Worm (Caenorhabditis elegans) whole organism, early embryonic: Measurements from ENCODE around the gene col-164.

Experiments used
- B0310.2 ChIP-seq: sonication (generic microtip); optimal IDR thresholded peaks from 2 replicates; lab custom pipeline; 2016; ENCODE audit warnings: mild to moderate bottlenecking, missing genetic modification characterization, missing compliant biosample characterization
- F13C5.2 ChIP-seq: sonication (generic microtip); optimal IDR thresholded peaks from 2 replicates; lab custom pipeline; 2017; ENCODE audit warnings: mild to moderate bottlenecking, missing genetic modification characterization, inconsistent platforms, missing compliant biosample characterization
- aly-1 ChIP-seq: sonication (generic microtip); optimal IDR thresholded peaks from 2 replicates; lab custom pipeline; 2016; ENCODE audit warnings: missing genetic modification characterization, missing compliant biosample characterization
- ama-1 ChIP-seq: fragments of 150-350 bp; optimal IDR thresholded peaks from 2 replicates; lab custom pipeline; 2014
- ceh-13 ChIP-seq: fragments of 200-800 bp; sonication (Bioruptor generic); optimal IDR thresholded peaks from 2 replicates; lab custom pipeline; 2018; ENCODE audit warnings: mild to moderate bottlenecking, missing genetic modification characterization, missing compliant biosample characterization
- ceh-36 ChIP-seq: sonication (generic microtip); optimal IDR thresholded peaks from 2 replicates; lab custom pipeline; 2016; ENCODE audit warnings: missing genetic modification characterization, inconsistent platforms, missing compliant biosample characterization
- ets-7 ChIP-seq: sonication (generic microtip); optimal IDR thresholded peaks from 2 replicates; lab custom pipeline; 2016; ENCODE audit warnings: missing genotype, missing genetic modification characterization, missing compliant biosample characterization
- flt-1 ChIP-seq: fragments of 200-800 bp; sonication (Bioruptor generic); IDR thresholded peaks from 2 replicates; pipeline ENCODE4 v1.3.6; 2022; ENCODE audit warnings: missing genetic modification characterization, missing compliant biosample characterization
- hmbx-1 ChIP-seq: sonication (generic microtip); optimal IDR thresholded peaks from 2 replicates; lab custom pipeline; 2016; ENCODE audit warnings: mild to moderate bottlenecking, missing genetic modification characterization, missing compliant biosample characterization
- hmg-4 ChIP-seq: fragments of 200-800 bp; sonication (Bioruptor generic); optimal IDR thresholded peaks from 2 replicates; lab custom pipeline; 2018; ENCODE audit warnings: mild to moderate bottlenecking, missing genetic modification characterization, missing compliant biosample characterization
- hnd-1 ChIP-seq: sonication (generic microtip); optimal IDR thresholded peaks from 2 replicates; lab custom pipeline; 2016; ENCODE audit warnings: missing genetic modification characterization, missing compliant biosample characterization
- pes-1 ChIP-seq: fragments of 200-800 bp; sonication (Bioruptor generic); IDR thresholded peaks from 2 replicates; pipeline ENCODE4 v1.3.6; 2022; ENCODE audit warnings: missing genetic modification reagents, missing genetic modification characterization, missing compliant biosample characterization
- scrt-1 ChIP-seq: fragments of 200-800 bp; sonication (Bioruptor generic); IDR thresholded peaks from 2 replicates; pipeline ENCODE4 v1.3.6; 2022; ENCODE audit warnings: missing genetic modification characterization, missing compliant biosample characterization
- sea-1 ChIP-seq: fragments of 200-800 bp; sonication (Bioruptor generic); conservative IDR thresholded peaks from 2 replicates; pipeline ENCODE4 v1.3.6; 2022; ENCODE audit warnings: missing genetic modification characterization, missing compliant biosample characterization
- tbx-11 ChIP-seq: fragments of 200-800 bp; sonication (Bioruptor generic); IDR thresholded peaks from 2 replicates; pipeline ENCODE4 v1.3.6; 2022; ENCODE audit warnings: missing genetic modification characterization, missing compliant biosample characterization
- tbx-37 ChIP-seq: fragments of 200-800 bp; sonication (Bioruptor generic); conservative IDR thresholded peaks from 2 replicates; pipeline ENCODE4 v1.3.6; 2022; ENCODE audit warnings: missing genetic modification reagents, missing genetic modification characterization, missing compliant biosample characterization
- tra-4 ChIP-seq: sonication (generic microtip); optimal IDR thresholded peaks from 2 replicates; lab custom pipeline; 2017; ENCODE audit warnings: missing genetic modification characterization, missing compliant biosample characterization

col-164 gene

DNA sequence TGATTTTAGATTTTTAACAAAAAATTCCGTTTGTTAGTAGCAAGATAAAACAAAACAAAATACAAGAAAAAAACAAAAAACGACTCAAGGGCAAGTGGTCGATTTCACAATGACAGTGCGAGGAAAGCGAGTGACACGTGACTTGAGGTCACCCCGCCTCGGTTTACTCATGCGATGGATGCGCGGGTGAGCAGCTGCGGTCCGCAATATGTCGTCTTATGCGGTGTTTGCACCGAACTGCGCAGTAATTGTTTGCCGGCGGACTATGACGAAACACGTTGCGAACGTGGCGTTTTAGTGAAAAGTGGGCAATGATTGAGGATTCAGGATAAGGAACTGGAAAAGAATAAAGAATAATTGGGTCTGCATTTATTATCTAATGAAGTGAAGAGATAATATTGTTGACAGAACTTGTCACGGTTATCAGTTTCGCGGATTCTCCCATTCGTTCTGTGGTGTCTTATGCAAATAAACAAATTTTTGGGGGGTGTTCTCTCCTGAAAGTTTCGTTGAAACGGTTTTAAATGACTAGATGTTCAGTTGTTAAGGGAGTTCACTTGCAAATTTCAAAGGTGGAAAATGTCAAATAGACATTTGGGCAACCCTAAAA lies 21.8 kb upstream of the col-164 start:
- TF ChIP-seq F13C5.2 (tag; lab: Kevin White, UChicago) (peak; percentile 63), hmg-4 (peak; percentile 38), B0310.2 (tag; lab: Kevin White, UChicago) (no peak), tbx-11 (GFP tag; lab: Robert Waterston, UW) (no peak), flt-1 (no peak)

DNA sequence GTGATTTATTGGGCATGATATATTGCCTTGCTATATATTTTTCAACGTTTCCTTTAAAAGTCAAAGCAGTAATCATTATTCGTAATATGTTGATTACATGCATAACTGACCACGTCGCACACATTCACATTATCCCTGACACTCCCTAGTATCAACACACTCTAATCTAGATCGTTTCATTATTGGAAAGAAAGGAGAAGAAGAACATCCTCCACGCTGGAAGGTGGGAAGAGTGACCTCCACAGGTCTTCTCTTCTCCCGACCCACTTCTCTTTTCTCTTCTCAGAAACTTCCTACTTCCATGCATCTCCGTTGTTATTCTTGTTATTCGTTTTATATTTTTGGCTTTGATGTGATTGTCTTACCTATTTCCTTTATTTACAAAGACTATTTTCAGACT lies 19.2 kb upstream of the col-164 start, which contains the start of gene txdc-12.2:
txdc-12.2 (plus strand) TSS at position 396 of the 400 bp plus-strand sequence.
- TF ChIP-seq flt-1, result no peak
- no peak for TF ChIP-seq ceh-36 (tag; lab: Kevin White, UChicago)
- TF ChIP-seq hnd-1 (tag; lab: Kevin White, UChicago), result no peak
- TF ChIP-seq ceh-13 (GFP tag; lab: Kevin White, UChicago), result no peak

DNA sequence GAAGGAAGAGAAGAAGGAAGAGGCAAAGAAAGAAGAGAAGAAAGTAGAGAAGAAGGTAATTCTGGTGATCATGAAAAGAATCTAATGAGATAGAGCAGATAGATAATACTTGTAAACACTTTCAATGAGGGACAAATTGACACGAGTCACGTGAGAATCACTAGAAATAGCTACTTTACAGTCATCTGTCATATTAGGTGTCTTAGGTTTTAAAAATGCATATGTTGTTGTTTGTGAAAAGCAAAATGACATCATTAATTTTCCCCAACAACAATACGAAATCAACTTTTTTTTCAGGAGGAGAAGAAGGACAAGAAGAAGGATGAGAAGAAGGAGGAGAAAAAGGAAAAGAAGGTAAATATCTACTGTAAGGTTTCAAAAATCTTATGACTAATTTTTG lies 18.1 kb upstream of the col-164 start:
- no peak for TF ChIP-seq sea-1 (GFP tag; lab: Robert Waterston, UW)
- TF ChIP-seq tra-4 (tag; lab: Kevin White, UChicago), result no peak
- no peak for TF ChIP-seq ceh-13 (GFP tag; lab: Kevin White, UChicago)

DNA sequence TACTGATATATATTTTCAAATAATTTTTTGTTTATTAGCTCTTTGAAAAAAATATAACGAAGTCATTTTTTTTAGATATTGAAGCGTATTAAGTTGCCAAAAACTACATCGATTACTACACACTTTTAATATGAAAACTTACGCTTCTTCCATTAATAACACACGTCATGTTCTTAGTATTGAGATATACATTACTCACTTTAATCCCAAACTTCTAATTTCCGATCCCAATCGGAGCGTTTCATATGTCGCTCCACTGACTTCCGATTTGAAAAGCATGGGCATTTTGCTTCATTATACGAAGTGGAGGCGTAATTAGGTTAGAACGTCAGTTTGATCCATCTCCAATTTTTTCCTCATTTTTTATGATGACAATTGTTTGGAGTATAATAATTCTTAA lies 14.4 kb upstream of the col-164 start:
- TF ChIP-seq ama-1 (lab: Kevin White, UChicago), result no peak
- TF ChIP-seq ets-7 (tag; lab: Kevin White, UChicago), result no peak
- TF ChIP-seq ceh-36 (tag; lab: Kevin White, UChicago), result no peak
- TF ChIP-seq sea-1 (GFP tag; lab: Robert Waterston, UW), result no peak
- no peak for TF ChIP-seq tbx-11 (GFP tag; lab: Robert Waterston, UW)
- no peak for TF ChIP-seq scrt-1 (GFP tag; lab: Robert Waterston, UW)
- no peak for TF ChIP-seq hmg-4
- TF ChIP-seq tra-4 (tag; lab: Kevin White, UChicago), result no peak
- TF ChIP-seq flt-1, result no peak
- no peak for TF ChIP-seq ceh-13 (GFP tag; lab: Kevin White, UChicago)
- no peak for TF ChIP-seq F13C5.2 (tag; lab: Kevin White, UChicago)
- TF ChIP-seq hmbx-1 (tag; lab: Kevin White, UChicago), result no peak
- no peak for TF ChIP-seq aly-1
- no peak for TF ChIP-seq B0310.2 (tag; lab: Kevin White, UChicago)

DNA sequence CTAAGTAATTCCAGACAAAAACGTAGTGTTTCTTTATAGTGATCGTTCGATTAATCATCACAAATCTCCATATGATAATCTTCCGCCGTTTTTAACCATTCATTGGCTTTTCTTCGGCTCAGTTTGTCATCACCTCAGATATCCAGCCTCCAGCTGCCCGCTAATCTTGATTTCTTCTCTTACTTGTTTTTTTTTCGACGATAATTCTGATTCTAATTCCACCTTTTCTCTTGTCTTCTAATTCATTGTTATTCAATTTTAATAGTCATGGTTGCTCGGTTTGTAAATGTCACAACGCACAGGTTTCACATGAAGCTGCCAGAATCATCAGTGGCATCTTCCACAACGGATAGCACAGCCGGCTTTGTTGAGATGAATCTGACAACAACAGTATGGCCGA lies 13.7 kb upstream of the col-164 start, which contains the start of gene F49H12.4:
F49H12.4 (plus strand) TSS at position 301 of the 400 bp plus-strand sequence.
- no peak for TF ChIP-seq pes-1 (GFP tag; lab: Robert Waterston, UW)
- no peak for TF ChIP-seq tra-4 (tag; lab: Kevin White, UChicago)
- no peak for TF ChIP-seq scrt-1 (GFP tag; lab: Robert Waterston, UW)
- TF ChIP-seq hnd-1 (tag; lab: Kevin White, UChicago), result no peak
- TF ChIP-seq hmbx-1 (tag; lab: Kevin White, UChicago), result no peak
- no peak for TF ChIP-seq sea-1 (GFP tag; lab: Robert Waterston, UW)
- TF ChIP-seq tbx-11 (GFP tag; lab: Robert Waterston, UW), result no peak
- no peak for TF ChIP-seq ets-7 (tag; lab: Kevin White, UChicago)

DNA sequence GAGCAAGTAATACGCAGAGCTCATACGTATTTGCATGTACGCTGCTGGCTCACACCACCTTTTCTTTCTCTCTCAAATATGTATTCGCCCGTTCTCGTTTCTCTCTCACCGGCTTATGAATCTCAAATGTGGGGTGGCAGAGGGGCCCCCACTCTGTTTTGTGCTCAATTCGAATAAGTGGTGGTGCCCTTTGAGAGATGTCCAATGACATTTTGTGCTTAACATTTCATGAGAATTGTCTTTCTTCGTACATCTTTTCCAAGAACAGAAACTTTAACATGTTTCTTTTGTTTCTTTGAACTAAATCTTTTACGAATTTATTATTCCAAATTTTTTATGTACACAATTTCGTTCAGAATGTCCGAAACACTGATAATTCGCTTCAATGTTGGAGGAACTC lies 9.2 kb upstream of the col-164 start, which contains the start of gene F49H12.3:
F49H12.3 (plus strand) TSS at position 357 of the 400 bp plus-strand sequence.
- TF ChIP-seq flt-1 (no peak), ceh-13 (GFP tag; lab: Kevin White, UChicago) (no peak), B0310.2 (tag; lab: Kevin White, UChicago) (no peak), tbx-11 (GFP tag; lab: Robert Waterston, UW) (no peak), pes-1 (GFP tag; lab: Robert Waterston, UW) (no peak), ama-1 (lab: Kevin White, UChicago) (no peak), sea-1 (GFP tag; lab: Robert Waterston, UW) (no peak), hmbx-1 (tag; lab: Kevin White, UChicago) (no peak), tbx-37 (GFP tag; lab: Robert Waterston, UW) (no peak), hmg-4 (no peak), hnd-1 (tag; lab: Kevin White, UChicago) (no peak), ceh-36 (tag; lab: Kevin White, UChicago) (no peak), tra-4 (tag; lab: Kevin White, UChicago) (no peak), aly-1 (no peak), scrt-1 (GFP tag; lab: Robert Waterston, UW) (no peak), ets-7 (tag; lab: Kevin White, UChicago) (no peak), F13C5.2 (tag; lab: Kevin White, UChicago) (no peak)

DNA sequence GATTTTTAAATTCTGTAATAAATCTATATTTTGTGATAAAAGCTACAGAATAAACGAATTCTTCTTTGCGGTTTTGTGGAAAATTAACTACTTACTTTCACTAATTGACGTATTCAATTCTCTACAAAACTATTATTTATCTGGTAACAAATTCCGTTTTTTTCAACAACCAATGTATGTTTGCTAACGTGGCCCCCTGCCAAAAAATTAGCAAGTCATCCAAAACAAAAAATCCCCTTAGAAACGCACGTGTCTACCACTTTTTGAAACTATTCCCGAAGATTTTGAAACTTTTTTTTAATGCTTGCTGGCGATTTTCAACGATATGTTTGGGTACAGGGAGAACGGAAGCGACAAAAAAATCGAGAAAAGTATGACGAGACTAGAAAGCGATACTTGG lies 8.3 kb upstream of the col-164 start, which contains the start of gene F49H12.2:
F49H12.2 (plus strand) TSS at position 301 of the 400 bp plus-strand sequence.
- TF ChIP-seq tbx-37 (GFP tag; lab: Robert Waterston, UW) (no peak), ets-7 (tag; lab: Kevin White, UChicago) (no peak), ama-1 (lab: Kevin White, UChicago) (no peak), sea-1 (GFP tag; lab: Robert Waterston, UW) (no peak), ceh-13 (GFP tag; lab: Kevin White, UChicago) (no peak), hnd-1 (tag; lab: Kevin White, UChicago) (no peak)

DNA sequence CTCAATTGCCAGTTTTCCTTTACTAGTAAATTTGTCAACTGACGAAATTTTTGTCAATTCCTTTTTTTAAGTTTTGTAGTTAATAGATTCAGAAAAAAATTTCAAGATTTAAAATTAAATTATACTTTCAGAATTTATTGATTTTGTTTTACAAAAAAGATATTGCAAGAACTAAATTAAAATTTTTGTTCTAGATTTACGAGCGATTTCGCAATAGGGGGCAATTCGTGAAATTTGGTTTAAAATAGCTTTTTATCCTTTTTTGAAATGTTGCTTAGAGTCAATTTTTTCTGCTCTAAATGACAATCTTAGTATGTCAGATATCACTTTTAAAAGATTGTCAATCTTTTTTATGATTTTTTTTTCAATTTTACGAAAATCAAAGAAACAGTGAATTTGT lies 7.8 kb upstream of the col-164 start:
- TF ChIP-seq scrt-1 (GFP tag; lab: Robert Waterston, UW) (no peak), hnd-1 (tag; lab: Kevin White, UChicago) (no peak), aly-1 (no peak)
